Fruit fly (Drosophila melanogaster): ENCODE measurements around the gene Myt1.
A peak's percentile ranks its signal among the peaks of the same experiment; 100 is the strongest.

Myt1 gene

dm6 chr3L:5823763-5824445 is 44.5 kb upstream of the Myt1 start (continued):
- peak; percentile 72 for TF ChIP-seq sd (tag; optimal IDR thresholded peaks at IDR 0.05)
- peak; percentile 47; the same call in 1 of the 2 replicates for TF ChIP-seq stc (GFP tag; IDR thresholded peaks at IDR 0.05)
- TF ChIP-seq CG2678 (tag; optimal IDR thresholded peaks at IDR 0.05) = peak; percentile 90
- TF ChIP-seq CG15073 (GFP tag; optimal IDR thresholded peaks at IDR 0.05) = no peak
- peak; percentile 78 for TF ChIP-seq psq (GFP tag; optimal IDR thresholded peaks at IDR 0.05)
- TF ChIP-seq CG30020 (tag; optimal IDR thresholded peaks at IDR 0.05) = no peak
- peak; percentile 76 for TF ChIP-seq CG3281 (GFP tag; optimal IDR thresholded peaks at IDR 0.05)
- peak; percentile 60 for TF ChIP-seq CG10959 (GFP tag; IDR thresholded peaks at IDR 0.05)
- no peak for TF ChIP-seq Doc2 (GFP tag; IDR thresholded peaks at IDR 0.05)
- TF ChIP-seq fru (optimal IDR thresholded peaks at IDR 0.05) = no peak
- TF ChIP-seq ac (GFP tag; optimal IDR thresholded peaks at IDR 0.05) = peak; percentile 81
- peak; percentile 77 for TF ChIP-seq YL-1 (GFP tag; optimal IDR thresholded peaks at IDR 0.05)
- no peak for TF ChIP-seq vnd (GFP tag; IDR thresholded peaks at IDR 0.05; ENCODE audit: partially characterized antibody)
- peak; percentile 52 for TF ChIP-seq pho (GFP tag; optimal IDR thresholded peaks at IDR 0.05)
- peak; percentile 47 for TF ChIP-seq Sry-δ (GFP tag; optimal IDR thresholded peaks at IDR 0.05)
- TF ChIP-seq CG33557 (GFP tag; optimal IDR thresholded peaks at IDR 0.05) = peak; percentile 83
- peak; percentile 83 to 86 for TF ChIP-seq chif (GFP tag; optimal IDR thresholded peaks at IDR 0.05)
- TF ChIP-seq nau (GFP tag; optimal IDR thresholded peaks at IDR 0.05) = peak; percentile 92
- no peak for TF ChIP-seq MBD-R2 (GFP tag; IDR thresholded peaks at IDR 0.05)
- TF ChIP-seq CG8359 (GFP tag; optimal IDR thresholded peaks at IDR 0.05; ENCODE audit: borderline replicate concordance) = peak; percentile 88
- TF ChIP-seq ATbp (GFP tag; optimal IDR thresholded peaks at IDR 0.05) = peak; percentile 96
- peak; percentile 84 for TF ChIP-seq CG2712 (tag; optimal IDR thresholded peaks at IDR 0.05)
- no peak for TF ChIP-seq tna (GFP tag; IDR thresholded peaks at IDR 0.05; ENCODE audit: partially characterized antibody)
- peak; percentile 71 for TF ChIP-seq CG4328 (GFP tag; optimal IDR thresholded peaks at IDR 0.05)
- TF ChIP-seq Gug (GFP tag; IDR thresholded peaks at IDR 0.05) = no peak
- TF ChIP-seq Max (GFP tag; optimal IDR thresholded peaks at IDR 0.05) = peak; percentile 75
- TF ChIP-seq CG12942 (GFP tag; optimal IDR thresholded peaks at IDR 0.05) = peak; percentile 84
- peak; percentile 70 for TF ChIP-seq D19A (tag; optimal IDR thresholded peaks at IDR 0.05)
- no peak for TF ChIP-seq CG8478 (optimal IDR thresholded peaks at IDR 0.05)
- peak; percentile 72 for TF ChIP-seq Sry-β (GFP tag; optimal IDR thresholded peaks at IDR 0.05)
- peak; percentile 73 for TF ChIP-seq scrt (GFP tag; optimal IDR thresholded peaks at IDR 0.05)
- TF ChIP-seq CoRest (tag; optimal IDR thresholded peaks at IDR 0.05) = peak; percentile 73
- TF ChIP-seq CG10209 (GFP tag; optimal IDR thresholded peaks at IDR 0.05) = peak; percentile 91
- peak; percentile 13 for TF ChIP-seq Abd-B (GFP tag; optimal IDR thresholded peaks at IDR 0.05)
- peak; percentile 79 for TF ChIP-seq Dad (GFP tag; optimal IDR thresholded peaks at IDR 0.05)
- peak; percentile 72 for TF ChIP-seq maf-S (GFP tag; optimal IDR thresholded peaks at IDR 0.05)
- TF ChIP-seq Hmx (GFP tag; optimal IDR thresholded peaks at IDR 0.05) = no peak
- peak; percentile 85 for TF ChIP-seq CG7271 (tag; optimal IDR thresholded peaks at IDR 0.05)
- TF ChIP-seq CG2116 (GFP tag; optimal IDR thresholded peaks at IDR 0.05) = peak; percentile 73
- TF ChIP-seq repo (GFP tag; optimal IDR thresholded peaks at IDR 0.05) = peak; percentile 78
- peak; percentile 82 for TF ChIP-seq Camta (GFP tag; optimal IDR thresholded peaks at IDR 0.05)
- TF ChIP-seq CG16863 (GFP tag; optimal IDR thresholded peaks at IDR 0.05) = peak; percentile 90
- TF ChIP-seq eve (GFP tag; optimal IDR thresholded peaks at IDR 0.05) = peak in 1 of 2 experiments; percentile 72
- no peak for TF ChIP-seq CG7372 (GFP tag; IDR thresholded peaks at IDR 0.05)
- TF ChIP-seq odd (GFP tag; optimal IDR thresholded peaks at IDR 0.05) = peak; percentile 85
- TF ChIP-seq Hr3 (GFP tag; optimal IDR thresholded peaks at IDR 0.05) = peak; percentile 63
- peak; percentile 80 for TF ChIP-seq PHDP (tag; optimal IDR thresholded peaks at IDR 0.05)
- peak; percentile 78 for TF ChIP-seq CG15011 (GFP tag; optimal IDR thresholded peaks at IDR 0.05)
- peak; percentile 40; the same call in 1 of the 2 replicates for TF ChIP-seq E2f2 (GFP tag; IDR thresholded peaks at IDR 0.05)
- TF ChIP-seq CG1233 (GFP tag; optimal IDR thresholded peaks at IDR 0.05) = peak; percentile 90

Measured in whole organism, embryonic.